Fruit fly (Drosophila melanogaster): ENCODE data around the gene Dop2R.
"Not testable (repeated sequence)": the region's sequence is repeated elsewhere in the genome, so short reads cannot be mapped to it uniquely, and the experiment has no call there.

DNA sequence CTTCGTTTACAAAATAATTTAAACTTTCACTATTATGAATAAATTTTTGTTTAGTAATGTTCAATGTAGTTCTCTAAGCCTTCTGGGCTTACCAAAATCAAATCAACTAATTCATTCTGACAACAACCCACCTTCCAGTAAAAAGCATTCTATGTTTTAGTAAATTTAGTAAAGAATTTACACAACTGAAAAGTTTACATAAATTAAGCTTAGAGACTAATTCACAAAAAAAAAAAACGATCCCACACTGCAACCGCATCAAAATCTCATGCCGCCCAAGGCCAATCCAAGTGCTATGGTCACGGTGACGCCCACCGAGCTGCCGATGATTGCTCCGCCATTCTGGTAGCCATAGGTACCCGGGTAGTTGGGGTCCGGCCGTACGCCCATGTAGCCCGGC is 104.3 kb downstream of the Dop2R start, which contains the start of gene CG43784:
- not testable (repeated sequence) for TF ChIP-seq CG12768 (GFP tag; optimal IDR thresholded peaks at IDR 0.05); Crg-1 (GFP tag; optimal IDR thresholded peaks at IDR 0.05); CG11617 (GFP tag; optimal IDR thresholded peaks at IDR 0.05); tj (GFP tag; optimal IDR thresholded peaks at IDR 0.05); CG1620 (GFP tag; optimal IDR thresholded peaks at IDR 0.05); CG7045 (GFP tag; optimal IDR thresholded peaks at IDR 0.05); kay (GFP tag; ENCODE audit: borderline replicate concordance); Hr96 (GFP tag; optimal IDR thresholded peaks at IDR 0.05); toe (GFP tag; optimal IDR thresholded peaks at IDR 0.05); CG33017 (tag; optimal IDR thresholded peaks at IDR 0.05); cic (GFP tag; optimal IDR thresholded peaks at IDR 0.05)
